Worm (Caenorhabditis elegans) whole organism, L3 larva: Measurements from ENCODE around the gene bbln-1.

Experiments
- ZK546.5 ChIP-seq: sonication (generic microtip); optimal IDR thresholded peaks from 2 replicates; lab custom pipeline; 2017; ENCODE audit warnings: missing biosample characterization, missing genetic modification characterization
- ceh-16 ChIP-seq: sonication (generic microtip); optimal IDR thresholded peaks from 2 replicates; lab custom pipeline; 2017; ENCODE audit warnings: missing biosample characterization, missing genetic modification characterization
- ceh-28 ChIP-seq: fragments of 150-350 bp; optimal IDR thresholded peaks from 2 replicates; lab custom pipeline; 2014; ENCODE audit warnings: missing biosample characterization, missing genetic modification reagents, missing genetic modification characterization
- ceh-82 ChIP-seq: fragments of 150-350 bp; optimal IDR thresholded peaks from 2 replicates; lab custom pipeline; 2014; ENCODE audit warnings: missing biosample characterization, missing genetic modification characterization
- ceh-9 ChIP-seq: sonication (generic microtip); optimal IDR thresholded peaks from 2 replicates; lab custom pipeline; 2018; ENCODE audit warnings: missing biosample characterization, missing genetic modification characterization
- daf-12 ChIP-seq: fragments of 150-350 bp; optimal IDR thresholded peaks from 2 replicates; lab custom pipeline; 2014; ENCODE audit warnings: missing biosample characterization, missing genetic modification reagents, missing genetic modification characterization
- elt-1 ChIP-seq: fragments of 150-350 bp; optimal IDR thresholded peaks from 2 replicates; lab custom pipeline; 2014; ENCODE audit warnings: missing biosample characterization, missing genetic modification characterization
- elt-2 ChIP-seq: sonication (generic microtip); optimal IDR thresholded peaks from 2 replicates; lab custom pipeline; 2016; ENCODE audit warnings: missing genetic modification reagents, mild to moderate bottlenecking, missing genetic modification characterization, missing compliant biosample characterization
- eor-1 ChIP-seq, 2 experiments: fragments of 150-350 bp; optimal IDR thresholded peaks; 2 replicates each; lab custom pipeline; 2014 to 2018; ENCODE audit warnings: missing biosample characterization in 2 of 2, missing genetic modification characterization in 2 of 2
- fkh-10 ChIP-seq: sonication (generic microtip); optimal IDR thresholded peaks from 2 replicates; lab custom pipeline; 2017; ENCODE audit warnings: missing biosample characterization, missing genetic modification reagents, missing genetic modification characterization
- fkh-2 ChIP-seq: fragments of 150-350 bp; optimal IDR thresholded peaks from 2 replicates; lab custom pipeline; 2014; ENCODE audit warnings: missing biosample characterization, missing genetic modification reagents, missing genetic modification characterization
- fos-1 ChIP-seq: fragments of 150-350 bp; optimal IDR thresholded peaks from 2 replicates; lab custom pipeline; 2014; ENCODE audit warnings: missing biosample characterization, missing genetic modification characterization
- hmg-11 ChIP-seq: sonication (generic microtip); optimal IDR thresholded peaks from 2 replicates; lab custom pipeline; 2016; ENCODE audit warnings: missing genetic modification characterization, missing compliant biosample characterization
- jun-1 ChIP-seq: fragments of 150-350 bp; optimal IDR thresholded peaks from 2 replicates; lab custom pipeline; 2014; ENCODE audit warnings: missing biosample characterization, missing genetic modification reagents, missing genetic modification characterization
- lin-15B ChIP-seq: fragments of 150-350 bp; optimal IDR thresholded peaks from 2 replicates; lab custom pipeline; 2014; ENCODE audit warnings: missing biosample characterization, missing genetic modification characterization
- lin-39 ChIP-seq: fragments of 150-350 bp; optimal IDR thresholded peaks from 2 replicates; lab custom pipeline; 2018; ENCODE audit warnings: missing biosample characterization, missing genetic modification reagents, missing genetic modification characterization
- lsy-12 ChIP-seq: sonication (generic microtip); optimal IDR thresholded peaks from 2 replicates; lab custom pipeline; 2016; ENCODE audit warnings: mild to moderate bottlenecking, missing genetic modification characterization, missing compliant biosample characterization
- mdl-1 ChIP-seq: fragments of 150-350 bp; optimal IDR thresholded peaks from 2 replicates; lab custom pipeline; 2014; ENCODE audit warnings: missing biosample characterization, missing genetic modification characterization
- mml-1 ChIP-seq: fragments of 150-350 bp; sonication (generic microtip); optimal IDR thresholded peaks from 3 replicates; lab custom pipeline; 2014; ENCODE audit warnings: missing biosample characterization, missing genetic modification characterization
- nfya-1 ChIP-seq: sonication (generic microtip); optimal IDR thresholded peaks from 2 replicates; lab custom pipeline; 2017; ENCODE audit warnings: missing genetic modification characterization, mild to moderate bottlenecking, missing compliant biosample characterization, antibody characterized with exemption, moderate library complexity; ENCODE audit not compliant: insufficient read depth
- nhr-11 ChIP-seq: fragments of 150-350 bp; optimal IDR thresholded peaks from 2 replicates; lab custom pipeline; 2014; ENCODE audit warnings: missing biosample characterization, missing genetic modification characterization
- nhr-237 ChIP-seq: fragments of 150-350 bp; optimal IDR thresholded peaks from 2 replicates; lab custom pipeline; 2014; ENCODE audit warnings: missing biosample characterization, missing genetic modification characterization
- nhr-25 ChIP-seq: sonication (generic microtip); optimal IDR thresholded peaks from 2 replicates; lab custom pipeline; 2017; ENCODE audit warnings: missing biosample characterization, missing genetic modification characterization
- nhr-76 ChIP-seq: fragments of 150-350 bp; sonication (generic microtip); optimal IDR thresholded peaks from 5 replicates; lab custom pipeline; 2014; ENCODE audit warnings: missing biosample characterization, missing genetic modification characterization
- nhr-77 ChIP-seq: fragments of 150-350 bp; optimal IDR thresholded peaks from 2 replicates; lab custom pipeline; 2014; ENCODE audit warnings: missing biosample characterization, missing genetic modification characterization
- pha-4 ChIP-seq: fragments of 150-350 bp; optimal IDR thresholded peaks from 2 replicates; lab custom pipeline; 2014; ENCODE audit warnings: missing biosample characterization, missing genetic modification reagents, missing genetic modification characterization
- pqm-1 ChIP-seq: fragments of 150-350 bp; optimal IDR thresholded peaks from 2 replicates; lab custom pipeline; 2017; ENCODE audit warnings: missing biosample characterization, missing genetic modification characterization, inconsistent platforms
- sea-2 ChIP-seq: fragments of 150-350 bp; sonication (generic microtip); optimal IDR thresholded peaks from 4 replicates; lab custom pipeline; 2014; ENCODE audit warnings: missing biosample characterization, missing genetic modification reagents, missing genetic modification characterization
- skn-1 ChIP-seq: fragments of 150-350 bp; optimal IDR thresholded peaks from 2 replicates; lab custom pipeline; 2014; ENCODE audit warnings: missing biosample characterization, missing genetic modification characterization
- snpc-4 ChIP-seq: fragments of 150-350 bp; optimal IDR thresholded peaks from 2 replicates; lab custom pipeline; 2014; ENCODE audit warnings: missing biosample characterization, missing genetic modification characterization
- tbx-2 ChIP-seq: sonication (generic microtip); optimal IDR thresholded peaks from 2 replicates; lab custom pipeline; 2016; ENCODE audit warnings: mild to moderate bottlenecking, missing genetic modification characterization, missing compliant biosample characterization
- unc-39 ChIP-seq: sonication (generic microtip); optimal IDR thresholded peaks from 4 replicates; lab custom pipeline; 2017; ENCODE audit warnings: missing biosample characterization, missing genetic modification characterization
- unc-62 ChIP-seq: fragments of 150-350 bp; sonication (generic microtip); optimal IDR thresholded peaks from 4 replicates; lab custom pipeline; 2014; ENCODE audit warnings: missing biosample characterization, missing genetic modification reagents, missing genetic modification characterization
- zag-1 ChIP-seq: fragments of 150-350 bp; optimal IDR thresholded peaks from 2 replicates; lab custom pipeline; 2014; ENCODE audit warnings: missing biosample characterization, missing genetic modification characterization

Gene bbln-1

DNA sequence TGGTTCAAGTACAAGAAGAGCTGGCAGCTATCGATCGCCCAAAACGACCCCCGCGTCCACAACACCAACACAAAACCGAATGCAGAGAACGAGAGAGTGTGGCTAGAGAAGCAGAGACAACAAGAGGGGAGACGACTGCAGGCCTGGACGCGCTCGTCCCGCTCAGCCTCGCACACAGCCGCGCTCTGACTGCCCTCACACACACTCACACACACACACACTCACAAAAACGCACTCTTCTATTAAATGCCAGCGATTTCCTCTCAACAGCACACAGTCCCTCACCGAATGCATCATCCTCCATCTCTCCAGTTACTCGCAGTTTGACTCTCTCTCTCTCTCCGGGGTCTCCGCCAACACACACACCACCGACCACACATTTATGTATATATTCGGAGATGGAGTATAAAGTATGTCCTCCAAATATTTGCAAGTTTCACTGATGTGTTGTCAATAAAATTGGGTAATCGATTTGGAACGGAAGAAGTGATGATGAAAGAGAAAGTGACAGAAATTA, 24.6 kb downstream of the bbln-1 start (continued):
- TF ChIP-seq elt-1 (tag; lab: Kevin White, UChicago) (peak; percentile 78), elt-2 (tag; lab: Kevin White, UChicago) (peak; percentile 92), lsy-12 (tag; lab: Kevin White, UChicago) (peak; percentile 92), nfya-1 (peak; percentile 92), ceh-82 (tag; lab: Kevin White, UChicago) (peak; percentile 68), ceh-28 (tag; lab: Kevin White, UChicago) (peak; percentile 80), tbx-2 (tag; lab: Kevin White, UChicago) (peak; percentile 86), skn-1 (tag; lab: Kevin White, UChicago) (peak; percentile 87), mml-1 (tag; lab: Kevin White, UChicago) (no peak), ZK546.5 (tag; lab: Kevin White, UChicago) (no peak), lin-39 (tag; lab: Kevin White, UChicago) (peak; percentile 99)

DNA sequence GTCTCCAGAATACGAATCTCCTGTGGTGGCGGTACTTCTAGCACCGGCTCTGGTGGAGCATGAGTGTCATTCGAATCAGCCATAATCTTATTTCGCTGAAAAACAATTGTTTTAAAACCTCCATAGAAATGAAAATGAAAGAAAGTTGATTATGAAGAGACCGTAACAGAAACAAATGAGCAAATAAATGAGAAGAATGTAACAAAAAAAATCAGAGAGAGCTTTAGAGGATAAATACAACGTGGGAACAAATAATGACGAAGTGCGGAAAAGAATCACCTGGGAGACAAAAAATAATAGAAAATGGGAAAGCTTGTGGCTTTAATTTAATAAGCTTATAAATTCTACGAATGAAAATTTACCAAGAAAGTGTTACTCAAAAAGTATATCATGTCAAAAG, 25.3 kb downstream of the bbln-1 start, which contains the start of gene spc-1:
TSS of gene spc-1 (minus strand) at position 101 of the 400 bp plus-strand sequence.
- no peak for TF ChIP-seq nhr-25 (tag; lab: Kevin White, UChicago)
- peak; percentile 47 for TF ChIP-seq pqm-1
- TF ChIP-seq, all 47 proteins: peak for 1

DNA sequence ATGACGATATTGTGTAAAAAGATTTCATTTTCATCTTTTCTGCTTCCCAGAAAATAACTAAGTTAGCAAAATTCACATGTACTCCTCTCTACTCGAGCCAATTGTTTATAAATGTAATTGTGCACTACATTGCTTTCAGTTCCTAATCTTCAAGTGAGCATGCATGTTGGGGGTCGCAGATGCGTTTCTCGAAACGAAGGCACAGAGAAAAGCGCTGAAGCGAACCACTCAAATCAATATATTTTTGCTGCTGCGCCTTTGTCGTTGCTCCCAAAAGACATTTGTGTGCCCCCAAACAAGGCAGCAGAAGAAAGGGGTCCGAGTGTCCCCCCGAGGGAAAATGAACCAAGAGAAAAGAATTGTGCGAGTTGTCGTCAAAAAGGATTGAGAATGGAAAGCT, 26.0 kb downstream of the bbln-1 start:
- TF ChIP-seq unc-62 (GFP tag; lab: Kevin White, UChicago) (no peak), ceh-16 (no peak), fkh-10 (GFP tag; lab: Kevin White, UChicago) (peak; percentile 12), fos-1 (no peak), hmg-11 (tag; lab: Kevin White, UChicago) (peak; percentile 54), elt-2 (tag; lab: Kevin White, UChicago) (no peak), nhr-77 (tag; lab: Kevin White, UChicago) (no peak), lin-39 (tag; lab: Kevin White, UChicago) (peak; percentile 89), nfya-1 (peak; percentile 49), eor-1 (tag; optimal IDR thresholded peaks at IDR 0.05; lab: Kevin White, UChicago) (no peak), nhr-76 (tag; lab: Kevin White, UChicago) (no peak)

DNA sequence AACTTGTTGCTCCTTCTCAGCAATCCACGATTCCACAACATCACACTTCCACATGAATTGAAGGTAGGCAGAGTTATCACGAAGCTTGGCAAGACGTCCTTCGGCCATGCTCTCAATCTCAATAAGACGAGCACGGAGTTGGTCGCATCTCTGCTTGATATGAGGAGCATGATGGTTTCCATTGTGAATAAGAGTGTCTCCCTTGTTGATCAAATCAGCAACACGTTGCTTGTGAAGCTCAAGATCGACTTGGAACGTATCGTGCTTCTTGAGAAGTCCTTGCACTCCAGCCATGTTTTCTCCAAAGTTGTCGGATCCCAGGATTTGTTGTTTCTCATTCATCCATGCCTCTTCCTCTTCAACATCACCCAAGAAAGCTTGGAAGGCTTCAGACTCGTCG, 32.7 kb downstream of the bbln-1 start:
- no peak for TF ChIP-seq nfya-1
- no peak for TF ChIP-seq daf-12 (tag; lab: Kevin White, UChicago)
- TF ChIP-seq hmg-11 (tag; lab: Kevin White, UChicago) = no peak
- no peak for TF ChIP-seq unc-39 (tag; lab: Kevin White, UChicago)
- no peak for TF ChIP-seq jun-1
- no peak for TF ChIP-seq lsy-12 (tag; lab: Kevin White, UChicago)
- TF ChIP-seq nhr-237 (tag; lab: Kevin White, UChicago) = no peak
- no peak for TF ChIP-seq fkh-10 (GFP tag; lab: Kevin White, UChicago)
- no peak for TF ChIP-seq nhr-25 (tag; lab: Kevin White, UChicago)
- no peak for TF ChIP-seq fkh-2
- no peak for TF ChIP-seq lin-39 (tag; lab: Kevin White, UChicago)
- TF ChIP-seq pqm-1 = no peak
- no peak for TF ChIP-seq sea-2
- no peak for TF ChIP-seq zag-1 (tag; lab: Kevin White, UChicago)
- no peak for TF ChIP-seq ceh-9 (tag; lab: Kevin White, UChicago)
- TF ChIP-seq ceh-16 = no peak
- no peak for TF ChIP-seq skn-1 (tag; lab: Kevin White, UChicago)
- TF ChIP-seq, all 47 proteins: peak for 0

DNA sequence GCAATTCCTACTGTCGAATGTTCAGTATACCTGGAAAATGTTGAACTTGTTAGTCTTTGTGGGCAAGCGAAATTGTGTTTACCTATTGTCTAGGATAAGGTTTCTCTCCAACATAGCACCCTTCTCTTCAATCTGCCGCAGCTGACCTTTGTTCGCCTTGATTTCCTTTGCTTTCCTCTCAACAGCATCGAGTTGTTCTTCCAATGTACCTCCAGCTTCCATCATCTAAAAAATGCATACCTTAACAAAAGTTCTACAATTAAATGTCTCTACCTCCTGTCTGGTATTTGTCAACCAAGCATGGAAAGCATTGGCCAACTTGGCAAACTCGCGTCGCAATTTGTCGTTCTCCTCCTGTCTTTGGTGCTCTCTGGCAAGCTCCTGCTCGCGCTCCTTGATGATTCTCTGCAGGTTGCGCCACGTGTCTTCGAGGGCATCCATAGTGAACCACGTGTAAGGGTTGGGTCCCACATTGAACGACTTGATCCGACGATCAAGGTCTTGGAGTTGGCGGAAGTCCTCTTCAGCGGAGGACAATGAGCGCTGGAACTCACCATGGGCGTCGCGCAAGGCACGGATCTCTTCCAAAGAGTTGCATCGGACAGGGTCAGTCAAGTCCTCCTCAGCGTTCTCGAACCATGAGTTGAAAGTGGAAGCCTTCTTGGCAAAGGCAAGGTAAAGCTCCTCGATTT, 33.5 kb downstream of the bbln-1 start:
- TF ChIP-seq pha-4 (no peak), snpc-4 (tag; lab: Kevin White, UChicago) (no peak), lin-15B (tag; lab: Kevin White, UChicago) (no peak), fkh-2 (no peak), elt-1 (tag; lab: Kevin White, UChicago) (no peak), ceh-16 (no peak), mdl-1 (no peak), nhr-11 (tag; lab: Kevin White, UChicago) (no peak), ceh-28 (tag; lab: Kevin White, UChicago) (no peak), lsy-12 (tag; lab: Kevin White, UChicago) (no peak)
